Fruit fly (Drosophila melanogaster): ENCODE data around the gene ex.

Gene ex

DNA sequence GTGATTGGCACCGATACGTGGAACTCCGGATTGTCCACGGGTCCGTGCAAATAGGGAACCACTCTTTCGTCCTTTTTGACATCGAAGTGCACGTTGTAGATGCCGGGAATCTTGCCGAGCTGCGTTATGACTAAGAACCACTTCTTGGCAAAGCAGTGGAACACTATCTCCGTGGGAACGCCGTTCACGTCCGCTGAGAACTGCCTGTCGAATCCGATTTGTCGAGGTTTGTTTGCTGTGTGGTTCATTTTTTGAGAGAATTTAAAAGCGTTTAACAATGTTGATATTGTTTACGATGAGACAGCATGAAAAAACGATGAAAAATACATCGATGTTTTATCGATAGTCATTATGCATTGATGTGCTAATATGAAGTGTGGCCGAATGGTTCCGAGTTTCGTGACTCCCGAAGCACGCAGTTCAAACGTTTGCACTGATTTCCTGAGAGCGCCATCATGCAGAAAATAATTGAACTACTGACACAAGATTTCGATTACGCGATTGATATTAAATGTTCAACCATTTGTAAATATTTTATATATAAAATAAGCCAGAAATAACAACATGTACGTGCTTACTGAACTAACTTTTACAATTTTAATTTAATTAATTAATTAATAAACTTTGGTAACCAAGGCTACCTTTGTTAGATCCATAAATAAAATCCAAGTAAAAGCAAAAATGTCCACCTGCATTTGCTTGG, 9.8 kb upstream of the ex start, which contains the start of the genes CG11885 and CG13692 (continued):
- TF ChIP-seq CG16779 (GFP tag; IDR thresholded peaks at IDR 0.05) (no peak), ab (GFP tag; optimal IDR thresholded peaks at IDR 0.05) (no peak), hth (optimal IDR thresholded peaks at IDR 0.05) (no peak), Hey (tag; optimal IDR thresholded peaks at IDR 0.05) (no peak), dmrt11E (tag; optimal IDR thresholded peaks at IDR 0.05) (no peak), Dip3 (GFP tag; optimal IDR thresholded peaks at IDR 0.05) (no peak), NFAT (GFP tag; IDR thresholded peaks at IDR 0.05) (0 out of 2 replicates have a peak, but pooled peaks have one; percentile 21), gcm2 (GFP tag; optimal IDR thresholded peaks at IDR 0.05) (no peak), zf30C (GFP tag; optimal IDR thresholded peaks at IDR 0.05) (peak; percentile 18), ase (GFP tag; IDR thresholded peaks at IDR 0.05) (no peak), Doc3 (GFP tag; IDR thresholded peaks at IDR 0.05; ENCODE audit: partially characterized antibody) (peak; percentile 99), chinmo (GFP tag; IDR thresholded peaks at IDR 0.05; ENCODE audit: partially characterized antibody) (peak; percentile 99), ewg (GFP tag; optimal IDR thresholded peaks at IDR 0.05) (peak; percentile 47), wek (GFP tag; optimal IDR thresholded peaks at IDR 0.05) (no peak), btn (GFP tag; optimal IDR thresholded peaks at IDR 0.05) (no peak), toy (GFP tag; IDR thresholded peaks at IDR 0.05) (no peak), CG10654 (GFP tag; optimal IDR thresholded peaks at IDR 0.05) (no peak), salm (tag; optimal IDR thresholded peaks at IDR 0.05) (no peak), Drgx (GFP tag; IDR thresholded peaks at IDR 0.05) (no peak), CG11456 (GFP tag; IDR thresholded peaks at IDR 0.05) (peak; percentile 36; the same call in 2 of the 3 replicates), CoRest (tag; optimal IDR thresholded peaks at IDR 0.05) (peak; percentile 53), CG13775 (GFP tag; optimal IDR thresholded peaks at IDR 0.05) (peak; percentile 19), sob (GFP tag; IDR thresholded peaks at IDR 0.05) (peak; percentile 60), CG8924 (tag; optimal IDR thresholded peaks at IDR 0.05) (peak; percentile 71), Vsx1 (GFP tag; optimal IDR thresholded peaks at IDR 0.05) (no peak), CHES-1-like (GFP tag; optimal IDR thresholded peaks at IDR 0.05) (peak; percentile 68), grn (GFP tag; optimal IDR thresholded peaks at IDR 0.05) (peak; percentile 84), cwo (GFP tag; optimal IDR thresholded peaks at IDR 0.05) (no peak), CG3281 (GFP tag; optimal IDR thresholded peaks at IDR 0.05) (no peak), trem (tag; optimal IDR thresholded peaks at IDR 0.05) (peak; percentile 90), al (GFP tag; IDR thresholded peaks at IDR 0.05) (peak; percentile 8; the same call in 1 of the 2 replicates), CG11247 (GFP tag; IDR thresholded peaks at IDR 0.05) (no peak), CG14860 (GFP tag; IDR thresholded peaks at IDR 0.05; ENCODE audit: partially characterized antibody) (peak; percentile 92), crol (GFP tag; IDR thresholded peaks at IDR 0.05) (no peak), MBD-R2 (GFP tag; IDR thresholded peaks at IDR 0.05) (peak; percentile 87), CG1529 (GFP tag; optimal IDR thresholded peaks at IDR 0.05) (no peak), CG11696 (GFP tag; IDR thresholded peaks at IDR 0.05) (no peak), Doc2 (GFP tag; IDR thresholded peaks at IDR 0.05) (no peak), CG7786 (GFP tag; optimal IDR thresholded peaks at IDR 0.05) (no peak), Spps (tag; optimal IDR thresholded peaks at IDR 0.05) (no peak), pb (GFP tag; optimal IDR thresholded peaks at IDR 0.05) (no peak), CG12744 (GFP tag; optimal IDR thresholded peaks at IDR 0.05) (peak; percentile 30), CkIIα-i1 (GFP tag; IDR thresholded peaks at IDR 0.05) (no peak), pum (GFP tag; optimal IDR thresholded peaks at IDR 0.05) (peak; percentile 4), CG8765 (GFP tag; IDR thresholded peaks at IDR 0.05) (no peak), Gsc (GFP tag; IDR thresholded peaks at IDR 0.05) (no peak), CG11560 (tag; IDR thresholded peaks at IDR 0.05) (no peak), chif (GFP tag; optimal IDR thresholded peaks at IDR 0.05) (no peak), Pdp1 (GFP tag; optimal IDR thresholded peaks at IDR 0.05) (peak; percentile 7 to 98), CG11723 (GFP tag; optimal IDR thresholded peaks at IDR 0.05) (no peak), Oli (tag; optimal IDR thresholded peaks at IDR 0.05) (no peak)
